Fruit fly (Drosophila melanogaster) whole organism, embryonic: ENCODE measurements around the gene TwdlC.
A peak's percentile ranks its signal among the peaks of the same experiment; 100 is the strongest.

Experiments
- Abd-B ChIP-seq: fragments of 200-800 bp; sonication (Bioruptor generic); optimal IDR thresholded peaks from 2 replicates; lab custom pipeline; 2018; ENCODE audit warnings: missing biosample characterization, mild to moderate bottlenecking, missing genetic modification characterization, moderate library complexity
- Asciz ChIP-seq: fragments of 200-800 bp; sonication (Bioruptor generic); optimal IDR thresholded peaks from 2 replicates; lab custom pipeline; 2017; ENCODE audit warnings: missing biosample characterization, mild to moderate bottlenecking, missing genetic modification characterization, missing genetic modification reagents
- CG10274 ChIP-seq: fragments of 200-800 bp; sonication (Bioruptor generic); optimal IDR thresholded peaks from 3 replicates; lab custom pipeline; 2017; ENCODE audit warnings: missing biosample characterization, mild to moderate bottlenecking, missing genetic modification characterization
- CG11560 ChIP-seq: fragments of 200-800 bp; sonication (Bioruptor generic); IDR thresholded peaks from 3 replicates; pipeline ENCODE4 v1.3.6; 2022; ENCODE audit warnings: missing biosample characterization, missing genetic modification characterization
- CG12155 ChIP-seq: fragments of 200-800 bp; sonication (Bioruptor generic); optimal IDR thresholded peaks from 3 replicates; lab custom pipeline; 2016; ENCODE audit warnings: missing biosample characterization, missing genetic modification characterization
- CG14441 ChIP-seq: fragments of 200-800 bp; sonication (Bioruptor generic); IDR thresholded peaks from 2 replicates; pipeline ENCODE4 v1.3.6; 2022; ENCODE audit warnings: missing biosample characterization, missing genetic modification characterization
- CG14667 ChIP-seq: fragments of 200-800 bp; sonication (Bioruptor generic); IDR thresholded peaks from 2 replicates; pipeline ENCODE4 v1.3.6; 2022; ENCODE audit warnings: missing biosample characterization, missing genetic modification characterization
- CG16813 ChIP-seq: fragments of 200-800 bp; sonication (Bioruptor generic); IDR thresholded peaks from 3 replicates; pipeline ENCODE4 v1.3.6; 2022; ENCODE audit warnings: missing biosample characterization, missing genetic modification characterization; ENCODE audit not compliant: partially characterized antibody
- CG16815 ChIP-seq: fragments of 200-800 bp; sonication (Bioruptor generic); optimal IDR thresholded peaks from 3 replicates; lab custom pipeline; 2017; ENCODE audit warnings: missing biosample characterization, mild to moderate bottlenecking, missing genetic modification characterization
- CG17186 ChIP-seq: fragments of 200-800 bp; sonication (Bioruptor generic); optimal IDR thresholded peaks from 3 replicates; lab custom pipeline; 2017; ENCODE audit warnings: missing biosample characterization, missing genetic modification reagents, missing genetic modification characterization
- CG2116 ChIP-seq: fragments of 200-800 bp; sonication (Bioruptor generic); optimal IDR thresholded peaks from 3 replicates; lab custom pipeline; 2018; ENCODE audit warnings: missing biosample characterization, mild to moderate bottlenecking, missing genetic modification characterization
- CG4424 ChIP-seq: fragments of 200-800 bp; sonication (Bioruptor generic); optimal IDR thresholded peaks from 3 replicates; lab custom pipeline; 2016; ENCODE audit warnings: missing biosample characterization, missing genetic modification characterization
- CG7556 ChIP-seq: fragments of 200-800 bp; sonication (Bioruptor generic); optimal IDR thresholded peaks from 2 replicates; lab custom pipeline; 2017; ENCODE audit warnings: missing biosample characterization, mild to moderate bottlenecking, missing genetic modification characterization
- CG8478 ChIP-seq: fragments of >200 bp; optimal IDR thresholded peaks from 2 replicates; lab custom pipeline; 2018
- CG9727 ChIP-seq: fragments of 200-800 bp; sonication (Bioruptor generic); optimal IDR thresholded peaks from 3 replicates; lab custom pipeline; 2017; ENCODE audit warnings: missing biosample characterization, mild to moderate bottlenecking, missing genetic modification characterization
- Gsc ChIP-seq: fragments of 200-800 bp; sonication (Bioruptor generic); IDR thresholded peaks from 2 replicates; pipeline ENCODE4 v1.3.6; 2022; ENCODE audit warnings: missing biosample characterization, missing genetic modification characterization
- HLH4C ChIP-seq: fragments of 200-800 bp; sonication (Bioruptor generic); IDR thresholded peaks from 3 replicates; pipeline ENCODE4 v1.3.6; 2022; ENCODE audit warnings: missing biosample characterization, missing genetic modification characterization; ENCODE audit not compliant: partially characterized antibody
- HLHmδ ChIP-seq: fragments of 200-800 bp; sonication (Bioruptor generic); optimal IDR thresholded peaks from 2 replicates; lab custom pipeline; 2018; ENCODE audit warnings: missing biosample characterization, mild to moderate bottlenecking, missing genetic modification characterization, moderate library complexity
- HmgZ ChIP-seq: fragments of 200-800 bp; sonication (Bioruptor generic); optimal IDR thresholded peaks from 2 replicates; lab custom pipeline; 2018; ENCODE audit warnings: missing biosample characterization, mild to moderate bottlenecking, missing genetic modification characterization
- MESR4 ChIP-seq: fragments of 200-800 bp; sonication (Bioruptor generic); optimal IDR thresholded peaks from 2 replicates; lab custom pipeline; 2018; ENCODE audit warnings: missing biosample characterization, mild to moderate bottlenecking, missing genetic modification characterization, moderate library complexity
- Med ChIP-seq: fragments of 200-800 bp; sonication (Bioruptor generic); peaks from one replicate; lab custom pipeline; 2016; ENCODE audit warnings: missing biosample characterization, missing genetic modification characterization, mild to moderate bottlenecking, inconsistent platforms, moderate library complexity
- NC2β ChIP-seq: fragments of 200-800 bp; sonication (Bioruptor generic); optimal IDR thresholded peaks from 2 replicates; lab custom pipeline; 2016; ENCODE audit warnings: missing biosample characterization, missing genetic modification characterization
- Nf-YB ChIP-seq: fragments of 200-800 bp; sonication (Bioruptor generic); optimal IDR thresholded peaks from 3 replicates; lab custom pipeline; 2019; ENCODE audit warnings: missing biosample characterization, mild to moderate bottlenecking, missing genetic modification characterization, moderate library complexity
- Tbp ChIP-seq: fragments of >200 bp; optimal IDR thresholded peaks from 2 replicates; lab custom pipeline; 2018; ENCODE audit warnings: missing biosample characterization, missing genetic modification characterization
- Vsx1 ChIP-seq: fragments of 200-800 bp; sonication (Bioruptor generic); optimal IDR thresholded peaks from 2 replicates; lab custom pipeline; 2017; ENCODE audit warnings: missing biosample characterization, mild to moderate bottlenecking, missing genetic modification characterization, missing genetic modification reagents
- bbx ChIP-seq: fragments of 200-800 bp; sonication (Bioruptor generic); IDR thresholded peaks from 2 replicates; pipeline ENCODE4 v1.3.6; 2022; ENCODE audit warnings: missing biosample characterization, missing genetic modification characterization; ENCODE audit not compliant: partially characterized antibody
- cad ChIP-seq: fragments of >200 bp; optimal IDR thresholded peaks from 2 replicates; lab custom pipeline; 2017; ENCODE audit warnings: missing biosample characterization, missing genetic modification characterization
- ci ChIP-seq: fragments of 200-800 bp; sonication (Bioruptor generic); IDR thresholded peaks from 3 replicates; pipeline ENCODE4 v1.3.6; 2022; ENCODE audit warnings: missing biosample characterization, missing genetic modification characterization
- crp ChIP-seq, 2 experiments: fragments of 200-800 bp; sonication (Bioruptor generic); optimal IDR thresholded peaks; 2 replicates in 1 of 2; 3 replicates in 1 of 2; lab custom pipeline; 2017; ENCODE audit warnings: missing biosample characterization in 2 of 2, missing genetic modification characterization in 2 of 2, mild to moderate bottlenecking in 1 of 2, moderate library complexity in 1 of 2
- danr ChIP-seq: fragments of 200-800 bp; sonication (Bioruptor generic); IDR thresholded peaks from 2 replicates; pipeline ENCODE4 v1.3.6; 2022; ENCODE audit warnings: missing biosample characterization, missing genetic modification characterization
- disco-r ChIP-seq: fragments of 200-800 bp; sonication (Bioruptor generic); optimal IDR thresholded peaks from 2 replicates; lab custom pipeline; 2016; ENCODE audit warnings: missing biosample characterization, missing genetic modification characterization
- dysf ChIP-seq: fragments of 200-800 bp; sonication (Bioruptor generic); IDR thresholded peaks from 3 replicates; pipeline ENCODE4 v1.3.6; 2022; ENCODE audit warnings: missing biosample characterization, missing genetic modification characterization
- emc ChIP-seq: fragments of 200-800 bp; sonication (Bioruptor generic); optimal IDR thresholded peaks from 2 replicates; lab custom pipeline; 2016; ENCODE audit warnings: missing biosample characterization, missing genetic modification characterization
- ftz-f1 ChIP-seq: fragments of 200-800 bp; sonication (Bioruptor generic); optimal IDR thresholded peaks from 2 replicates; lab custom pipeline; 2016; ENCODE audit warnings: missing biosample characterization, missing genetic modification characterization
- fu2 ChIP-seq: fragments of 200-800 bp; sonication (Bioruptor generic); optimal IDR thresholded peaks from 2 replicates; lab custom pipeline; 2016; ENCODE audit warnings: missing biosample characterization, missing genetic modification characterization
- gce ChIP-seq: fragments of 200-800 bp; sonication (Bioruptor generic); IDR thresholded peaks from 3 replicates; pipeline ENCODE4 v1.3.6; 2022; ENCODE audit warnings: missing biosample characterization, missing genetic modification characterization
- grau ChIP-seq: fragments of 200-800 bp; optimal IDR thresholded peaks from 3 replicates; lab custom pipeline; 2019; ENCODE audit warnings: missing biosample characterization, mild to moderate bottlenecking, missing genetic modification characterization, moderate library complexity
- gsb ChIP-seq: fragments of 200-800 bp; sonication (Bioruptor generic); IDR thresholded peaks from 2 replicates; pipeline ENCODE4 v1.3.6; 2022; ENCODE audit warnings: missing biosample characterization, missing genetic modification characterization
- hbn ChIP-seq: fragments of 200-800 bp; sonication (Bioruptor generic); IDR thresholded peaks from 2 replicates; pipeline ENCODE4 v1.3.6; 2022; ENCODE audit warnings: missing biosample characterization, missing genetic modification characterization; ENCODE audit not compliant: partially characterized antibody
- kay ChIP-seq: fragments of 200-800 bp; sonication (Bioruptor generic); optimal IDR thresholded peaks from 2 replicates; lab custom pipeline; 2016; ENCODE audit warnings: missing biosample characterization, missing genetic modification characterization
- mam ChIP-seq: fragments of 200-800 bp; sonication (Bioruptor generic); optimal IDR thresholded peaks from 3 replicates; lab custom pipeline; 2016; ENCODE audit warnings: missing biosample characterization, missing genetic modification characterization
- nmo ChIP-seq: fragments of 200-800 bp; sonication (Bioruptor generic); optimal IDR thresholded peaks from 2 replicates; lab custom pipeline; 2018; ENCODE audit warnings: missing biosample characterization, mild to moderate bottlenecking, missing genetic modification characterization, moderate library complexity
- peb ChIP-seq: fragments of 200-800 bp; sonication (Bioruptor generic); IDR thresholded peaks from 2 replicates; pipeline ENCODE4 v1.3.6; 2022; ENCODE audit warnings: missing biosample characterization, missing genetic modification characterization
- pho ChIP-seq: fragments of 200-800 bp; sonication (Bioruptor generic); optimal IDR thresholded peaks from 2 replicates; lab custom pipeline; 2016; ENCODE audit warnings: missing biosample characterization, missing genetic modification characterization
- pros ChIP-seq: fragments of 200-800 bp; sonication (Bioruptor generic); optimal IDR thresholded peaks from 3 replicates; lab custom pipeline; 2019; ENCODE audit warnings: missing biosample characterization, mild to moderate bottlenecking, missing genetic modification characterization, moderate library complexity
- seq ChIP-seq: fragments of 200-800 bp; sonication (Bioruptor generic); IDR thresholded peaks from 2 replicates; pipeline ENCODE4 v1.3.6; 2022; ENCODE audit warnings: missing biosample characterization, missing genetic modification characterization
- slbo ChIP-seq: fragments of 200-800 bp; sonication (Bioruptor generic); IDR thresholded peaks from 2 replicates; pipeline ENCODE4 v1.3.6; 2022; ENCODE audit warnings: missing biosample characterization, missing genetic modification characterization
- sug ChIP-seq: fragments of 200-800 bp; optimal IDR thresholded peaks from 2 replicates; lab custom pipeline; 2019; ENCODE audit warnings: missing biosample characterization, mild to moderate bottlenecking, missing genetic modification characterization, moderate library complexity
- tna ChIP-seq: fragments of 200-800 bp; sonication (Bioruptor generic); IDR thresholded peaks from 2 replicates; pipeline ENCODE4 v1.3.6; 2022; ENCODE audit warnings: missing biosample characterization, missing genetic modification characterization; ENCODE audit not compliant: partially characterized antibody
- trh ChIP-seq: fragments of 200-800 bp; sonication (Bioruptor generic); optimal IDR thresholded peaks from 2 replicates; lab custom pipeline; 2016; ENCODE audit warnings: missing biosample characterization, missing genetic modification characterization
- unpg ChIP-seq: fragments of 200-800 bp; sonication (Bioruptor generic); optimal IDR thresholded peaks from 3 replicates; lab custom pipeline; 2018; ENCODE audit warnings: missing biosample characterization, mild to moderate bottlenecking, missing genetic modification characterization, moderate library complexity
- vfl ChIP-seq: fragments of 200-800 bp; sonication (Bioruptor generic); optimal IDR thresholded peaks from 2 replicates; lab custom pipeline; 2016; ENCODE audit warnings: missing biosample characterization, missing genetic modification characterization

Gene TwdlC

dm6 chr3R:26954020-26954672, 40.5 kb upstream of the TwdlC start (continued):
- TF ChIP-seq gsb (GFP tag; lab: Robert Waterston, UW) (no peak; the same call in 1 of the 2 replicates), Med (GFP tag; lab: Kevin White, UChicago) (peak; percentile 81), disco-r (no peak), emc (GFP tag; lab: Kevin White, UChicago) (no peak), seq (peak; percentile 50; the same call in 1 of the 2 replicates), Asciz (GFP tag; lab: Kevin White, UChicago) (peak; percentile 85), fu2 (GFP tag; lab: Kevin White, UChicago) (no peak), Nf-YB (GFP tag; lab: Kevin White, UChicago) (peak; percentile 51), CG4424 (GFP tag; lab: Kevin White, UChicago) (peak; percentile 61), bbx (GFP tag; lab: Robert Waterston, UW) (no peak), vfl (GFP tag; lab: Kevin White, UChicago) (no peak), unpg (peak; percentile 73), CG11560 (tag; lab: Robert Waterston, UW) (peak; percentile 48; the same call in 1 of the 3 replicates), CG12155 (GFP tag; lab: Kevin White, UChicago) (peak; percentile 49), Tbp (no peak), cad (GFP tag; lab: Kevin White, UChicago) (no peak), NC2β (no peak), MESR4 (GFP tag; lab: Kevin White, UChicago) (no peak), CG16813 (GFP tag; lab: Robert Waterston, UW) (no peak), peb (GFP tag; lab: Robert Waterston, UW) (peak; percentile 58; the same call in 1 of the 2 replicates), CG14441 (GFP tag; lab: Robert Waterston, UW) (peak; percentile 84), grau (tag; lab: Kevin White, UChicago) (peak; percentile 68), pho (GFP tag; lab: Kevin White, UChicago) (no peak), sug (no peak), trh (peak; percentile 46), CG7556 (peak; percentile 65), kay (no peak), HLH4C (GFP tag; lab: Robert Waterston, UW) (no peak), tna (GFP tag; lab: Robert Waterston, UW) (no peak), CG2116 (GFP tag; lab: Kevin White, UChicago) (no peak), dysf (GFP tag; lab: Robert Waterston, UW) (peak; percentile 81), CG16815 (GFP tag; lab: Kevin White, UChicago) (peak; percentile 20), CG17186 (GFP tag; lab: Kevin White, UChicago) (no peak), Abd-B (peak; percentile 62), danr (no peak), Gsc (GFP tag; lab: Robert Waterston, UW) (no peak), slbo (GFP tag; lab: Robert Waterston, UW) (peak; percentile 86)

- TF ChIP-seq CG14667 (GFP tag; lab: Robert Waterston, UW) (no peak), crp (GFP tag; optimal IDR thresholded peaks at IDR 0.05; lab: Kevin White, UChicago) (no peak), pho (GFP tag; lab: Kevin White, UChicago) (no peak), CG9727 (GFP tag; lab: Kevin White, UChicago) (no peak), ci (GFP tag; lab: Robert Waterston, UW) (no peak), gce (no peak), HmgZ (tag; lab: Kevin White, UChicago) (no peak), cad (GFP tag; lab: Kevin White, UChicago) (no peak), hbn (GFP tag; lab: Robert Waterston, UW) (no peak), ftz-f1 (GFP tag; lab: Kevin White, UChicago) (peak; percentile 47), HLHmδ (GFP tag; lab: Kevin White, UChicago) (no peak), CG10274 (GFP tag; lab: Kevin White, UChicago) (no peak), CG8478 (no peak), nmo (GFP tag; lab: Kevin White, UChicago) (no peak), Vsx1 (GFP tag; lab: Kevin White, UChicago) (no peak), mam (GFP tag; lab: Kevin White, UChicago) (no peak), pros (GFP tag; lab: Kevin White, UChicago) (no peak)
Observed at dm6 chr3R:26955527-26955926, 39.1 kb upstream of the TwdlC start.
